Worm (Caenorhabditis elegans): ENCODE data around the gene K07E8.7.
"Not testable (repeated sequence)": the region's sequence is repeated elsewhere in the genome, so short reads cannot be mapped to it uniquely, and the experiment has no call there.

K07E8.7 gene

ce11 chrII:608757-609156 is 41.4 kb downstream of the K07E8.7 start, which contains the start of gene W04H10.1:
Gene W04H10.1 (plus strand): TSS chrII:609057.
- TF ChIP-seq T22C8.4 (GFP tag; IDR thresholded peaks at IDR 0.05) (no peak), flt-1 (GFP tag; IDR thresholded peaks at IDR 0.05) (no peak), klf-2 (GFP tag; conservative IDR thresholded peaks at IDR 0.05) (no peak), med-1 (GFP tag; optimal IDR thresholded peaks at IDR 0.05; ENCODE audit: insufficient read depth) (no peak), ref-1 (GFP tag; conservative IDR thresholded peaks at IDR 0.05) (no peak)

- TF ChIP-seq ztf-23 (GFP tag; IDR thresholded peaks at IDR 0.05), result no peak
Observed at ce11 chrII:608341-608740, 41.8 kb downstream of the K07E8.7 start, which contains the start of gene W04H10.6. Gene W04H10.6 (minus strand): TSS chrII:608441.

- TF ChIP-seq ztf-23 (GFP tag; IDR thresholded peaks at IDR 0.05) (no peak), med-1 (GFP tag; optimal IDR thresholded peaks at IDR 0.05; ENCODE audit: insufficient read depth) (no peak), tab-1 (GFP tag; IDR thresholded peaks at IDR 0.05) (no peak), flt-1 (GFP tag; IDR thresholded peaks at IDR 0.05) (no peak), ref-1 (GFP tag; conservative IDR thresholded peaks at IDR 0.05) (no peak), ztf-29 (GFP tag; IDR thresholded peaks at IDR 0.05) (no peak), T22C8.4 (GFP tag; IDR thresholded peaks at IDR 0.05) (no peak), cog-1 (tag; optimal IDR thresholded peaks at IDR 0.05) (no peak), klf-2 (GFP tag; conservative IDR thresholded peaks at IDR 0.05) (no peak)
Observed at ce11 chrII:606033-606432, 44.1 kb downstream of the K07E8.7 start, which contains the start of gene W04H10.5. Gene W04H10.5 (plus strand): TSS chrII:606333.

- no peak for TF ChIP-seq cog-1 (tag; optimal IDR thresholded peaks at IDR 0.05)
- no peak for TF ChIP-seq ztf-23 (GFP tag; IDR thresholded peaks at IDR 0.05)
Observed at ce11 chrII:605267-605666, 44.9 kb downstream of the K07E8.7 start, which contains the start of gene W04H10.2. Gene W04H10.2 (plus strand): TSS chrII:605567.

ce11 chrII:602969-603368 is 47.2 kb downstream of the K07E8.7 start:
- TF ChIP-seq cog-1 (tag; optimal IDR thresholded peaks at IDR 0.05) (peak; percentile 64), ztf-29 (GFP tag; IDR thresholded peaks at IDR 0.05) (no peak)

- no peak for TF ChIP-seq ztf-23 (GFP tag; IDR thresholded peaks at IDR 0.05)
- TF ChIP-seq ztf-29 (GFP tag; IDR thresholded peaks at IDR 0.05), result no peak
- TF ChIP-seq flt-1 (GFP tag; IDR thresholded peaks at IDR 0.05), result no peak
- no peak for TF ChIP-seq cog-1 (tag; optimal IDR thresholded peaks at IDR 0.05)
- no peak for TF ChIP-seq ref-1 (GFP tag; conservative IDR thresholded peaks at IDR 0.05)
- TF ChIP-seq tab-1 (GFP tag; IDR thresholded peaks at IDR 0.05), result no peak
- TF ChIP-seq klf-2 (GFP tag; conservative IDR thresholded peaks at IDR 0.05), result no peak
- TF ChIP-seq med-1 (GFP tag; optimal IDR thresholded peaks at IDR 0.05; ENCODE audit: insufficient read depth), result no peak
- no peak for TF ChIP-seq T22C8.4 (GFP tag; IDR thresholded peaks at IDR 0.05)
Observed at ce11 chrII:602020-602419, 48.1 kb downstream of the K07E8.7 start, which contains the start of gene nhl-3. Gene nhl-3 (minus strand): TSS chrII:602120.

- TF ChIP-seq flt-1 (GFP tag; IDR thresholded peaks at IDR 0.05) (no peak), cog-1 (tag; optimal IDR thresholded peaks at IDR 0.05) (peak; percentile 43), ztf-29 (GFP tag; IDR thresholded peaks at IDR 0.05) (no peak), ref-1 (GFP tag; conservative IDR thresholded peaks at IDR 0.05) (no peak)
Observed at ce11 chrII:601305-601704, 48.9 kb downstream of the K07E8.7 start.

ce11 chrII:596702-597101 is 53.5 kb downstream of the K07E8.7 start:
- TF ChIP-seq ztf-29 (GFP tag; IDR thresholded peaks at IDR 0.05), result no peak
- no peak for TF ChIP-seq ref-1 (GFP tag; conservative IDR thresholded peaks at IDR 0.05)
- no peak for TF ChIP-seq ztf-23 (GFP tag; IDR thresholded peaks at IDR 0.05)
- TF ChIP-seq cog-1 (tag; optimal IDR thresholded peaks at IDR 0.05), result no peak
- no peak for TF ChIP-seq tab-1 (GFP tag; IDR thresholded peaks at IDR 0.05)

- not testable (repeated sequence) for TF ChIP-seq tab-1, T22C8.4, ztf-29 (GFP tag; IDR thresholded peaks at IDR 0.05)
Observed at ce11 chrII:593221-593620, 56.9 kb downstream of the K07E8.7 start, which contains the start of gene W08F4.1. Gene W08F4.1 (plus strand): TSS chrII:593521.

- TF ChIP-seq cog-1 (tag; optimal IDR thresholded peaks at IDR 0.05), result no peak
- no peak for TF ChIP-seq ztf-23 (GFP tag; IDR thresholded peaks at IDR 0.05)
- TF ChIP-seq ref-1 (GFP tag; conservative IDR thresholded peaks at IDR 0.05), result no peak
- no peak for TF ChIP-seq T22C8.4 (GFP tag; IDR thresholded peaks at IDR 0.05)
- no peak for TF ChIP-seq ztf-29 (GFP tag; IDR thresholded peaks at IDR 0.05)
- no peak for TF ChIP-seq med-1 (GFP tag; optimal IDR thresholded peaks at IDR 0.05; ENCODE audit: insufficient read depth)
- TF ChIP-seq tab-1 (GFP tag; IDR thresholded peaks at IDR 0.05), result no peak
- TF ChIP-seq flt-1 (GFP tag; IDR thresholded peaks at IDR 0.05), result no peak
- TF ChIP-seq klf-2 (GFP tag; conservative IDR thresholded peaks at IDR 0.05), result no peak
Observed at ce11 chrII:591110-591509, 59.1 kb downstream of the K07E8.7 start, which contains the start of gene W08F4.10. Gene W08F4.10 (minus strand): TSS chrII:591210.

All from whole organism, midembryonic.